Fruit fly (Drosophila melanogaster): ENCODE data around the gene Grip163.

Grip163 gene

DNA sequence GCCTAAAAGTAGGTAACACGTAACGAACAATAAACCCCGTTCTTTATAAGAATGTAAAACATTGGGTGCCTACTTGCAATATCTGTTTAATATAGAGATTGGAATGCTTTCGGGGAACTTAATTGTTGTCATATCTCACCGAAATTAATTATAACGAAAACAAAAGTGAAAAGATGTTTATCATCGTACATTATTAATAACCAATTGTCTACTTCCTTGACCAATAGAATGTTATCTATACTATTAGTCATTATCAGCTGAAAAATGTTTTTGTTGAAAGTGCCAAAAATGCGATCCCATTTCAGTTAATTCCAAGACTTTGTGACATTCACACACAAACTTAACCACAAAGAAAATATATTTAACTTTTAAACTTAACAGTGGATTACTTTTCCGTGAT, 44.2 kb downstream of the Grip163 start, which contains the start of gene CG7248:
Gene CG7248, plus strand, starts transcription at position 301 of the 400 bp plus-strand sequence.
- no peak for TF ChIP-seq CG17801 (GFP tag; optimal IDR thresholded peaks at IDR 0.05; ENCODE audit: partially characterized antibody)

- no peak for TF ChIP-seq CG17801 (GFP tag; optimal IDR thresholded peaks at IDR 0.05; ENCODE audit: partially characterized antibody)
Observed at dm6 chr3L:11953217-11953616, 44.7 kb downstream of the Grip163 start, which contains the start of gene obst-G. Gene obst-G (minus strand): TSS chr3L:11953317.

dm6 chr3L:11949539-11949938, 48.4 kb downstream of the Grip163 start, which contains the start of gene CG17826:
Gene CG17826 (plus strand): TSS chr3L:11949839.
- no peak for TF ChIP-seq CG17801 (GFP tag; optimal IDR thresholded peaks at IDR 0.05; ENCODE audit: partially characterized antibody)

DNA sequence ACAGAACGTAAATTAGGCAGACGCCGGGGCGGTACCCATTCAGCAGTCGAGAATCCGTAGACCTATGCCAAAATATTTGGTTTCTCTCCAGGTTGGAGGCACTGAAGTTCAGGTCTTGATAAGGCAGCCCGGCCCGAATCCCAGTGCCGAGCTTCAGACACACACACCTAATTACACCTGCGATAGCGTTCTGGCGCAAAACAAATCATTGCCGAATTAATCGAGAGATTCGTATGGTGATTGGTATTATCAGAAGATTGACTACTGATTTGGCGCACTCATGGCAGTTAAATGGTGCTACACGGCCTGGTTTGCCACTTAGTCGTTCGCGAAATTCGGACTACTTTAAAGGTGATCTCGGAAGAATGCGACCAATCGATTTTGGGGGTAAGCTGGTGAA, 50.6 kb downstream of the Grip163 start, which contains the start of gene CG7252:
Gene CG7252, plus strand, starts transcription at position 319 of the 400 bp plus-strand sequence.
- TF ChIP-seq CG17801 (GFP tag; optimal IDR thresholded peaks at IDR 0.05; ENCODE audit: partially characterized antibody), result no peak

- no peak for TF ChIP-seq CG17801 (GFP tag; optimal IDR thresholded peaks at IDR 0.05; ENCODE audit: partially characterized antibody)
Observed at dm6 chr3L:11944752-11945151, 53.2 kb downstream of the Grip163 start, which contains the start of gene CG5883. Gene CG5883 (minus strand): TSS chr3L:11944852.
